Worm (Caenorhabditis elegans): Measurements from ENCODE around the gene pcp-1.

- no peak for TF ChIP-seq unc-130 (GFP tag; optimal IDR thresholded peaks at IDR 0.05)
- no peak for TF ChIP-seq unc-62 (GFP tag; optimal IDR thresholded peaks at IDR 0.05 in 1 of 2)
- TF ChIP-seq unc-62 (tag; optimal IDR thresholded peaks at IDR 0.05): no peak
- TF ChIP-seq nhr-237 (tag; optimal IDR thresholded peaks at IDR 0.05): no peak
- TF ChIP-seq ama-1 (optimal IDR thresholded peaks at IDR 0.05): no peak
- TF ChIP-seq ceh-82 (tag; optimal IDR thresholded peaks at IDR 0.05): no peak
- no peak for TF ChIP-seq nhr-11 (tag; optimal IDR thresholded peaks at IDR 0.05)
- TF ChIP-seq ceh-44 (GFP tag; IDR thresholded peaks at IDR 0.05): no peak
- TF ChIP-seq pqm-1 (tag; optimal IDR thresholded peaks at IDR 0.05): no peak
- no peak for TF ChIP-seq fos-1 (tag; optimal IDR thresholded peaks at IDR 0.05)
- no peak for TF ChIP-seq ztf-7 (tag; optimal IDR thresholded peaks at IDR 0.05)
- TF ChIP-seq nhr-76 (tag; optimal IDR thresholded peaks at IDR 0.05): no peak
- no peak for TF ChIP-seq mdl-1 (tag; optimal IDR thresholded peaks at IDR 0.05)
- no peak for TF ChIP-seq lin-29 (GFP tag; IDR thresholded peaks at IDR 0.05)
Observed at ce11 chrIII:7780566-7781238, 22.0 kb downstream of the pcp-1 start.

Measured in whole organism, L4 larva.